Worm (Caenorhabditis elegans) whole organism, late embryonic: ENCODE data around the gene fbxc-33.

Source experiments
- ceh-31 ChIP-seq: sonication (generic microtip); optimal IDR thresholded peaks from 2 replicates; lab custom pipeline; 2016; ENCODE audit warnings: missing genetic modification characterization, missing compliant biosample characterization
- nhr-232 ChIP-seq: sonication (generic microtip); optimal IDR thresholded peaks from 2 replicates; lab custom pipeline; 2016; ENCODE audit warnings: missing genetic modification characterization, missing compliant biosample characterization

ce11 chrII:961961-962360 lies 48.5 kb downstream of the fbxc-33 start, which contains the start of gene C32B5.13:
- TF ChIP-seq ceh-31 (tag; lab: Kevin White, UChicago) (no peak), nhr-232 (no peak)
